Worm (Caenorhabditis elegans) whole organism, young adult: ENCODE results near the gene C29E4.17.

Experiments
- Y53G8AR.9 ChIP-seq: fragments of 200-800 bp; sonication (Bioruptor generic); conservative IDR thresholded peaks from 2 replicates; pipeline ENCODE4 v1.3.6; 2022; ENCODE audit warnings: missing genetic modification reagents, missing genetic modification characterization, missing compliant biosample characterization
- ama-1 ChIP-seq, 3 experiments: fragments of 150-350 bp in 1 of 3; sonication (generic microtip) in 2 of 3; optimal IDR thresholded peaks; 2 replicates each; lab custom pipeline; 2014 to 2018; ENCODE audit warnings: missing biosample characterization in 2 of 3, missing genetic modification characterization in 2 of 3, missing genetic modification reagents in 2 of 3
- athp-1 ChIP-seq: sonication (generic microtip); optimal IDR thresholded peaks from 2 replicates; lab custom pipeline; 2017; ENCODE audit warnings: mild to moderate bottlenecking, missing genetic modification characterization, missing compliant biosample characterization
- ceh-79 ChIP-seq: sonication (generic microtip); optimal IDR thresholded peaks from 2 replicates; lab custom pipeline; 2017; ENCODE audit warnings: mild to moderate bottlenecking, missing genetic modification characterization, missing compliant biosample characterization
- die-1 ChIP-seq: sonication (generic microtip); optimal IDR thresholded peaks from 2 replicates; lab custom pipeline; 2016; ENCODE audit warnings: missing genotype, mild to moderate bottlenecking, missing genetic modification characterization, missing compliant biosample characterization
- egl-18 ChIP-seq: fragments of 200-800 bp; sonication (Bioruptor generic); IDR thresholded peaks from 2 replicates; pipeline ENCODE4 v1.3.6; 2022; ENCODE audit warnings: missing genetic modification reagents, missing genetic modification characterization, missing compliant biosample characterization
- nfya-1 ChIP-seq: sonication (generic microtip); optimal IDR thresholded peaks from 2 replicates; lab custom pipeline; 2017; ENCODE audit warnings: antibody characterized with exemption, missing compliant biosample characterization, missing genetic modification characterization, borderline replicate concordance; ENCODE audit not compliant: insufficient read depth
- rcor-1 ChIP-seq: fragments of 200-800 bp; sonication (Bioruptor generic); IDR thresholded peaks from 2 replicates; pipeline ENCODE4 v1.3.6; 2022; ENCODE audit warnings: missing genetic modification reagents, missing genetic modification characterization, missing compliant biosample characterization
- rec-8 ChIP-seq, 2 experiments: sonication (generic microtip); optimal IDR thresholded peaks; 2 replicates each; lab custom pipeline; 2016; ENCODE audit warnings: mild to moderate bottlenecking in 2 of 2, missing genetic modification characterization in 2 of 2, missing genetic modification reagents in 2 of 2, missing genotype in 2 of 2, missing biosample characterization in 1 of 2, missing compliant biosample characterization in 1 of 2, moderate library complexity in 1 of 2
- snpc-1.1 ChIP-seq: sonication (generic microtip); optimal IDR thresholded peaks from 2 replicates; lab custom pipeline; 2017; ENCODE audit warnings: missing genetic modification characterization, mild to moderate bottlenecking, missing compliant biosample characterization, antibody characterized with exemption, moderate library complexity, missing genotype, missing genetic modification reagents; ENCODE audit not compliant: insufficient read depth
- tlf-1 ChIP-seq: fragments of 200-800 bp; sonication (Bioruptor generic); optimal IDR thresholded peaks from 2 replicates; lab custom pipeline; 2018; ENCODE audit warnings: mild to moderate bottlenecking, missing genetic modification characterization, missing compliant biosample characterization
- unc-62 ChIP-seq: fragments of 150-350 bp; optimal IDR thresholded peaks from 2 replicates; lab custom pipeline; 2014; ENCODE audit warnings: missing biosample characterization, missing genetic modification reagents, missing genetic modification characterization
- ztf-18 ChIP-seq: sonication (generic microtip); optimal IDR thresholded peaks from 2 replicates; lab custom pipeline; 2016; ENCODE audit warnings: missing genotype, mild to moderate bottlenecking, missing genetic modification characterization, missing compliant biosample characterization
- ztf-25 ChIP-seq: fragments of 200-800 bp; sonication (Bioruptor generic); IDR thresholded peaks from 2 replicates; pipeline ENCODE4 v1.3.6; 2022; ENCODE audit warnings: missing genetic modification reagents, missing genetic modification characterization, missing compliant biosample characterization

DNA sequence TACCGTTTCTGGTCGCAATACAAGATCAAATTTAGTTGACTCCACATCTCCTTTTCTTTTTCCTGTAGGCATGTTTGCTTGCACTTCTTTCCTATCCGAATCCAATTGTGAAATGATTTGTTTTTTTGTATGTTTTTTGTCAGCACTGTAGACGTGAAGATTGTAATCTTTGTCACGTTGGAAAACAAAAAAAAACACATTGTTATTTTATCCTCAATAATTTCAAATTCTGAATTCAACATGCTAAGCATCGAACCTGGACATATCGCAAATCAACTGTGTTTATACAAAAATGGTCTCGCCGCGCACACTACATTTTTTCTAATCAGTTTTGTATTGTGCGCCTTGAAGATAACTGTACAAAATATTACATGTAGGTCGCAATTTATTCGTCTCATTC is 8.8 kb upstream of the C29E4.17 start, which contains the start of gene ZK688.12:
- no peak for TF ChIP-seq rcor-1
- no peak for TF ChIP-seq ztf-25
- TF ChIP-seq ceh-79 (tag; lab: Kevin White, UChicago): no peak
- TF ChIP-seq egl-18 (GFP tag; lab: Robert Waterston, UW): no peak
- no peak for TF ChIP-seq snpc-1.1 (tag; lab: Kevin White, UChicago)
- TF ChIP-seq rec-8 (tag; optimal IDR thresholded peaks at IDR 0.05; lab: Kevin White, UChicago): no peak
- TF ChIP-seq tlf-1 (GFP tag; lab: Kevin White, UChicago): no peak
- TF ChIP-seq ztf-18 (tag; lab: Kevin White, UChicago): no peak
- TF ChIP-seq athp-1 (tag; lab: Kevin White, UChicago): no peak
- no peak for TF ChIP-seq Y53G8AR.9 (GFP tag; lab: Robert Waterston, UW)
- no peak for TF ChIP-seq ama-1 (optimal IDR thresholded peaks at IDR 0.05; lab: Kevin White, UChicago)
- TF ChIP-seq ama-1 (GFP tag; optimal IDR thresholded peaks at IDR 0.05; lab: Kevin White, UChicago): no peak
- no peak for TF ChIP-seq die-1
- no peak for TF ChIP-seq nfya-1 (tag; lab: Kevin White, UChicago)
- no peak for TF ChIP-seq unc-62 (GFP tag; lab: Kevin White, UChicago)
